Worm (Caenorhabditis elegans): Measurements from ENCODE around the gene C17B7.8.

- TF ChIP-seq ztf-11 (tag; optimal IDR thresholded peaks at IDR 0.05) (no peak), tag-97 (GFP tag; IDR thresholded peaks at IDR 0.05) (no peak), nhr-42 (GFP tag; IDR thresholded peaks at IDR 0.05) (no peak), hif-1 (tag; optimal IDR thresholded peaks at IDR 0.05) (no peak), hmg-1.1 (GFP tag; IDR thresholded peaks at IDR 0.05) (no peak), dmd-9 (GFP tag; IDR thresholded peaks at IDR 0.05) (no peak), egl-27 (tag; optimal IDR thresholded peaks at IDR 0.05) (no peak), D1046.2 (GFP tag; IDR thresholded peaks at IDR 0.05) (no peak), ceh-82 (tag; optimal IDR thresholded peaks at IDR 0.05) (no peak), mdl-1 (tag; optimal IDR thresholded peaks at IDR 0.05) (no peak), dpl-1 (GFP tag; optimal IDR thresholded peaks at IDR 0.05) (peak; percentile 7), aly-2 (tag; optimal IDR thresholded peaks at IDR 0.05) (no peak), F26F4.8 (GFP tag; conservative IDR thresholded peaks at IDR 0.05) (no peak)
Observed at ce11 chrV:3278101-3278639, 45.9 kb downstream of the C17B7.8 start, which contains the start of gene fbxa-64.

All from whole organism, L4 larva.